Worm (Caenorhabditis elegans): Measurements from ENCODE around the gene K04C1.5.

DNA sequence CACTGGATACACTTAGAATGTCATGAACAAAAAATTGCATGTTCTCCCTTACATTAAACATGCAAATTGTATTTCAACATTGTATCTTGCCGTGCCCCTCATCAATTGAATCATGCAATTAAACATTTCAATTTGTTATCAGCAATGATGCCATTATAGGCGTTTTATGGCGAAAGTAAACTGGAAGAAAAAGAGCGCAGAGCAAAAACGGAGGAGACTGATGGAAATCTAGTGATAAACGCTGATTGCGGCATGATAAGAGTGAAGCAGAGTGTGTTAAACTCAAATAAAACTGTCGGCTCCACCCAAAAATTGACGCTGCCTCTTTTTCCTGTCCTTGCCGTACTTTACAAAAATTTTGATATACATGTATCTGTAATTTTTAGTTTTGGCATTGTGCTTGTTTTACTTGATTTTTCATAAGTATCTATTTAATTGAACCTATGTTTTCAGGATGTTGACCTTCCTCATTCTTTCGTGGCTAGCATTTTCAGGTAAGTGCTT, 33.3 kb upstream of the K04C1.5 start, which contains the start of gene K06G5.1:
- TF ChIP-seq B0336.3 (GFP tag; IDR thresholded peaks at IDR 0.05) = no peak
- TF ChIP-seq F57C9.4 (tag; optimal IDR thresholded peaks at IDR 0.05) = no peak
